Fruit fly (Drosophila melanogaster) whole organism, prepupa: Measurements from ENCODE around the gene CG9813.

ENCODE experiments used
- Blimp-1 ChIP-seq: fragments of 200-800 bp; sonication (Bioruptor generic); optimal IDR thresholded peaks from 3 replicates; lab custom pipeline; 2017; ENCODE audit warnings: missing biosample characterization, missing genetic modification characterization, mild to moderate bottlenecking, moderate library complexity, missing genetic modification reagents
- CG10631 ChIP-seq: fragments of 200-800 bp; sonication (Bioruptor generic); optimal IDR thresholded peaks from 2 replicates; lab custom pipeline; 2016; ENCODE audit warnings: missing biosample characterization, missing genetic modification characterization
- CG10669 ChIP-seq: fragments of 200-800 bp; sonication (Bioruptor generic); optimal IDR thresholded peaks from 3 replicates; lab custom pipeline; 2018; ENCODE audit warnings: missing biosample characterization, mild to moderate bottlenecking, missing genetic modification characterization, moderate library complexity
- CG15336 ChIP-seq: fragments of 200-800 bp; sonication (Bioruptor generic); IDR thresholded peaks from 2 replicates; pipeline ENCODE4 v1.3.6; 2022; ENCODE audit warnings: missing biosample characterization, missing genetic modification characterization
- CG1621 ChIP-seq: fragments of 200-800 bp; sonication (Bioruptor generic); optimal IDR thresholded peaks from 3 replicates; lab custom pipeline; 2018; ENCODE audit warnings: missing biosample characterization, mild to moderate bottlenecking, missing genetic modification characterization
- CG16779 ChIP-seq: fragments of 200-800 bp; sonication (Bioruptor generic); optimal IDR thresholded peaks from 3 replicates; lab custom pipeline; 2017; ENCODE audit warnings: missing biosample characterization, mild to moderate bottlenecking, missing genetic modification characterization
- CG3032 ChIP-seq: fragments of 200-800 bp; optimal IDR thresholded peaks from 2 replicates; lab custom pipeline; 2019; ENCODE audit warnings: missing biosample characterization, mild to moderate bottlenecking, missing genetic modification characterization, moderate library complexity
- CG32006 ChIP-seq: fragments of 200-800 bp; sonication (Bioruptor generic); optimal IDR thresholded peaks from 3 replicates; lab custom pipeline; 2017; ENCODE audit warnings: missing biosample characterization, mild to moderate bottlenecking, missing genetic modification characterization
- CG3919 ChIP-seq: fragments of 200-800 bp; sonication (Bioruptor generic); optimal IDR thresholded peaks from 3 replicates; lab custom pipeline; 2016; ENCODE audit warnings: missing biosample characterization, missing genetic modification characterization
- CG6276 ChIP-seq: fragments of 200-800 bp; sonication (Bioruptor generic); optimal IDR thresholded peaks from 2 replicates; lab custom pipeline; 2017; ENCODE audit warnings: missing biosample characterization, mild to moderate bottlenecking, missing genetic modification characterization
- CG6792 ChIP-seq: fragments of 200-800 bp; sonication (Bioruptor generic); optimal IDR thresholded peaks from 3 replicates; lab custom pipeline; 2016; ENCODE audit warnings: missing biosample characterization, missing genetic modification characterization
- CG6854 ChIP-seq: fragments of 200-800 bp; sonication (Bioruptor generic); optimal IDR thresholded peaks from 2 replicates; lab custom pipeline; 2017; ENCODE audit warnings: missing biosample characterization, mild to moderate bottlenecking, missing genetic modification characterization
- CG7368 ChIP-seq: fragments of 200-800 bp; sonication (Bioruptor generic); optimal IDR thresholded peaks from 3 replicates; lab custom pipeline; 2016; ENCODE audit warnings: missing biosample characterization, missing genetic modification characterization
- CG8319 ChIP-seq: fragments of 200-800 bp; sonication (Bioruptor generic); optimal IDR thresholded peaks from 3 replicates; lab custom pipeline; 2016; ENCODE audit warnings: missing biosample characterization, missing genetic modification characterization
- Eip75B ChIP-seq: fragments of 200-800 bp; sonication (Bioruptor generic); optimal IDR thresholded peaks from 3 replicates; lab custom pipeline; 2016; ENCODE audit warnings: missing biosample characterization, missing genetic modification characterization
- Hr4 ChIP-seq: fragments of 200-800 bp; sonication (Bioruptor generic); optimal IDR thresholded peaks from 3 replicates; lab custom pipeline; 2016; ENCODE audit warnings: missing biosample characterization, missing genetic modification characterization
- Lpt ChIP-seq: fragments of 200-800 bp; sonication (Bioruptor generic); optimal IDR thresholded peaks from 3 replicates; lab custom pipeline; 2016; ENCODE audit warnings: missing biosample characterization, missing genetic modification characterization
- OdsH ChIP-seq: fragments of 200-800 bp; sonication (Bioruptor generic); optimal IDR thresholded peaks from 3 replicates; lab custom pipeline; 2016; ENCODE audit warnings: missing biosample characterization, missing genetic modification characterization
- Smox ChIP-seq: fragments of 200-800 bp; sonication (Bioruptor generic); optimal IDR thresholded peaks from 3 replicates; lab custom pipeline; 2016; ENCODE audit warnings: missing biosample characterization, missing genetic modification characterization
- Sox102F ChIP-seq: fragments of 200-800 bp; sonication (Bioruptor generic); optimal IDR thresholded peaks from 2 replicates; lab custom pipeline; 2016; ENCODE audit warnings: missing biosample characterization, mild to moderate bottlenecking, missing genetic modification characterization
- Sox14 ChIP-seq: fragments of 200-800 bp; sonication (Bioruptor generic); optimal IDR thresholded peaks from 3 replicates; lab custom pipeline; 2016; ENCODE audit warnings: missing biosample characterization, missing genetic modification characterization
- achi ChIP-seq: fragments of 200-800 bp; sonication (Bioruptor generic); optimal IDR thresholded peaks from 3 replicates; lab custom pipeline; 2016; ENCODE audit warnings: missing biosample characterization, missing genetic modification characterization
- acj6 ChIP-seq: fragments of 200-800 bp; sonication (Bioruptor generic); optimal IDR thresholded peaks from 3 replicates; lab custom pipeline; 2016; ENCODE audit warnings: missing biosample characterization, missing genetic modification characterization
- cyc ChIP-seq: fragments of 200-800 bp; sonication (Bioruptor generic); optimal IDR thresholded peaks from 3 replicates; lab custom pipeline; 2016; ENCODE audit warnings: missing biosample characterization, missing genetic modification characterization
- dac ChIP-seq: fragments of 200-800 bp; sonication (Bioruptor generic); optimal IDR thresholded peaks from 2 replicates; lab custom pipeline; 2017; ENCODE audit warnings: missing biosample characterization, mild to moderate bottlenecking, missing genetic modification characterization
- dsx ChIP-seq: fragments of 200-800 bp; optimal IDR thresholded peaks from 3 replicates; lab custom pipeline; 2019; ENCODE audit warnings: missing biosample characterization, mild to moderate bottlenecking, missing genetic modification characterization, moderate library complexity; ENCODE audit not compliant: poor library complexity, severe bottlenecking
- eg ChIP-seq: fragments of 200-800 bp; sonication (Bioruptor generic); IDR thresholded peaks from 3 replicates; pipeline ENCODE4 v1.3.6; 2022; ENCODE audit warnings: missing biosample characterization, missing genetic modification characterization
- esn ChIP-seq: fragments of 200-800 bp; sonication (Bioruptor generic); optimal IDR thresholded peaks from 2 replicates; lab custom pipeline; 2016; ENCODE audit warnings: missing biosample characterization, mild to moderate bottlenecking, missing genetic modification characterization, moderate library complexity
- fd59A ChIP-seq: fragments of 200-800 bp; sonication (Bioruptor generic); optimal IDR thresholded peaks from 2 replicates; lab custom pipeline; 2017; ENCODE audit warnings: missing biosample characterization, mild to moderate bottlenecking, missing genetic modification characterization, missing genetic modification reagents
- fd85E ChIP-seq: fragments of 200-800 bp; sonication (Bioruptor generic); optimal IDR thresholded peaks from 3 replicates; lab custom pipeline; 2016; ENCODE audit warnings: missing biosample characterization, missing genetic modification characterization
- lz ChIP-seq: fragments of 200-800 bp; sonication (Bioruptor generic); optimal IDR thresholded peaks from 3 replicates; lab custom pipeline; 2016; ENCODE audit warnings: missing biosample characterization, missing genetic modification characterization
- net ChIP-seq: fragments of 200-800 bp; sonication (Bioruptor generic); optimal IDR thresholded peaks from 3 replicates; lab custom pipeline; 2016; ENCODE audit warnings: missing biosample characterization, missing genetic modification characterization
- pdm3 ChIP-seq: fragments of 200-800 bp; sonication (Bioruptor generic); optimal IDR thresholded peaks from 3 replicates; lab custom pipeline; 2016; ENCODE audit warnings: missing biosample characterization, missing genetic modification characterization
- ss ChIP-seq, 2 experiments: fragments of 200-800 bp; sonication (Bioruptor generic); optimal IDR thresholded peaks; 2 replicates in 1 of 2; 3 replicates in 1 of 2; lab custom pipeline; 2017 to 2018; ENCODE audit warnings: mild to moderate bottlenecking in 2 of 2, missing biosample characterization in 2 of 2, missing genetic modification characterization in 2 of 2, moderate library complexity in 1 of 2
- svp ChIP-seq: fragments of 200-800 bp; sonication (Bioruptor generic); peaks from one replicate; lab custom pipeline; 2016; ENCODE audit warnings: missing biosample characterization, missing genetic modification characterization
- topi ChIP-seq: fragments of 200-800 bp; sonication (Bioruptor generic); optimal IDR thresholded peaks from 3 replicates; lab custom pipeline; 2016; ENCODE audit warnings: missing biosample characterization, missing genetic modification characterization

CG9813 gene

DNA sequence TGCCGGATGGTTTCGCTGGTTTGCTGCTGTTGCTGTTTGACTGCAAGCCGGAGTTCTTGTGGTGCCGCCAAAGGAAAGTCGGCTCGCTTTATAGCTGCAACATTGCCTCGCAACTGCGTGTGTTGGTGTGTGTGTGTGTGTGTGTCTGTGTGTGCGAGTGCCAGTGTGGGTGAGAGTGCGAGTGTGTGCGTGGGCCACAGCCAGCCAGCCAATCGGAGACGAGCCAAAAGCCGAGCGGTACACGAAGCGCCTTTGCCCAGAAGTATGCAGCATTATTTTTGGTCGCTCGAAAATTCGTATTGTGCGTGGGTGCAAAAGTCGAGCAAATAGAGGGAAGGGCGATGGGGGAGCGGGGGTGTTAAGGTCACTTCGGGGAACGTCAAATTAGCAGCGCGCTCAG, 15.6 kb upstream of the CG9813 start, which contains the start of gene CCHa2:
Gene CCHa2, minus strand, starts transcription at position 65 of the 400 bp plus-strand sequence.
- TF ChIP-seq Eip75B (GFP tag; lab: Kevin White, UChicago) (no peak), lz (GFP tag; lab: Kevin White, UChicago) (no peak), net (no peak), CG6276 (GFP tag; lab: Kevin White, UChicago) (no peak), acj6 (no peak), pdm3 (GFP tag; lab: Kevin White, UChicago) (no peak)

- TF ChIP-seq CG6276 (GFP tag; lab: Kevin White, UChicago): no peak
- peak; percentile 96 for TF ChIP-seq svp (GFP tag; lab: Kevin White, UChicago)
- TF ChIP-seq Sox102F (GFP tag; lab: Kevin White, UChicago): no peak
Observed at dm6 chr3R:13393009-13393408, 13.4 kb upstream of the CG9813 start.

DNA sequence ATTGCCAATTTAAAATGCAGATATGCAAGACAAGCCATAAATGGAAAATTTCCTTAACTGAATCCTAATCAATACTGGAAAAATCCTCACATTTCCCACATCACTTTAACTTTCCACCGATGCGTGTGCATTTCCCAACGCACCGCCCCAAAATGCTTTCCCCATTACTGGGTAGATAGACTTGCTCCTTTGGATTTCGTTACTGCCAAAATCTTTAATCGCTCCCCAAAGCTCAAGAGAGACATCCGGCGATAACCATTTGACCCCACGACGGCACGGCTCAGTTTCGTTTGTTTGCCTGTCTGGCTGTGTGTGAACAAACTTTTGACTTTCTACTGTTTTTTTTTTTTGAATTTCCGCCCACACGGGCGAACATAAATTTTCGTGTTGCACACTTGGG, 10.9 kb upstream of the CG9813 start:
- no peak for TF ChIP-seq CG1621 (tag; lab: Kevin White, UChicago)
- peak; percentile 96 for TF ChIP-seq svp (GFP tag; lab: Kevin White, UChicago)

dm6 chr3R:13388160-13388870, 8.7 kb upstream of the CG9813 start, which contains the start of gene CG9799:
CG9799 (minus strand) TSS chr3R:13388709.
- TF ChIP-seq esn (GFP tag; lab: Kevin White, UChicago) (peak; percentile 2), CG1621 (tag; lab: Kevin White, UChicago) (peak; percentile 78), CG32006 (GFP tag; lab: Kevin White, UChicago) (no peak)

- TF ChIP-seq CG8319 (no peak), CG10669 (GFP tag; lab: Kevin White, UChicago) (no peak), cyc (GFP tag; lab: Kevin White, UChicago) (no peak)
- TF ChIP-seq, all 60 proteins: peak for 0
Observed at dm6 chr3R:13385105-13385504, 5.5 kb upstream of the CG9813 start.

dm6 chr3R:13382656-13383142, 3.1 kb upstream of the CG9813 start:
- TF ChIP-seq Sox14 (GFP tag; lab: Kevin White, UChicago): peak; percentile 3
- TF ChIP-seq CG1621 (tag; lab: Kevin White, UChicago): peak; percentile 56
- peak; percentile 1 for TF ChIP-seq esn (GFP tag; lab: Kevin White, UChicago)
- no peak for TF ChIP-seq Sox102F (GFP tag; lab: Kevin White, UChicago)
- TF ChIP-seq CG15336 (GFP tag; lab: Robert Waterston, UW): peak; percentile 63; the same call in 1 of the 2 replicates

DNA sequence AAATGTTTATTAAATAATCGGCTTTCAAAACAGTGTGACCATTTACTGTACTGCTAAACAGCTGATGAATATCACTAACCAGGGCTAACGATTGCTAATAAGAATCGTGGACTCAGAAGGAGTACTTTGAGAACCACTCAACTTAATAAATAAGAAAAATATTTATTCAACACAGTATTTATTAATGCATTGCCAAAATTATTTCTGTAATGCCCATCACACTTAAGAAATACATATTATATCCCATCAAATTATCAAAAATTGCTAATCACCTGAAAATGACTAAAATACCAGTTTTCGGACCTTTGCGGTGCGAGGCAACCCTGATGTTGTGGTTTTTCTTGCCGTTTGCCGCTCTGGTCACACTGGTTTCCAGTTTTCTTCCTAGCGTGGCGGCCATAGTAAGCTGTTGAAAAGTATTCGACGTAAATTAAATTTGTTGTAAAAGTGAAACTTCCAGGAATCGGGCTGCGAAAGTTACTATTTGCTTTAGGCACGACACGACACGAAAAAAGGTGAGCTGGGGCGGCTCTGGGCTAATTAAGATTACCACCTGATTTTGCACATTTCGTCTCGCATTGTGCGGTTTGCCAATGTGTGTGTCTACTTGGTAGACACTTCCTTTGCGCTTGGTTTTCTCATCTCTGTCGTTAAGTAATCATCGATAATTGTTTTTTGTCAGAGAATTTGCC, 2.3 kb upstream of the CG9813 start, which contains the start of the genes mRpS21 and Droj2:
Gene mRpS21, minus strand, starts transcription at position 66 of the 692 bp plus-strand sequence.
Gene Droj2, plus strand, starts transcription at position 363 of the 692 bp plus-strand sequence.
- TF ChIP-seq topi (GFP tag; lab: Kevin White, UChicago): peak; percentile 3
- TF ChIP-seq Blimp-1 (GFP tag; lab: Kevin White, UChicago): no peak
- peak; percentile 14 to 55 for TF ChIP-seq ss (GFP tag; optimal IDR thresholded peaks at IDR 0.05; lab: Kevin White, UChicago)
- TF ChIP-seq esn (GFP tag; lab: Kevin White, UChicago): peak; percentile 32
- TF ChIP-seq CG7368 (GFP tag; lab: Kevin White, UChicago): no peak
- TF ChIP-seq CG6792 (GFP tag; lab: Kevin White, UChicago): no peak
- no peak for TF ChIP-seq CG1621 (tag; lab: Kevin White, UChicago)
- TF ChIP-seq CG3032 (tag; lab: Kevin White, UChicago): peak; percentile 54
- TF ChIP-seq CG15336 (GFP tag; lab: Robert Waterston, UW): no peak
- peak; percentile 57 for TF ChIP-seq Smox
- TF ChIP-seq Lpt (GFP tag; lab: Kevin White, UChicago): no peak
- TF ChIP-seq CG16779: no peak
- no peak for TF ChIP-seq CG10631 (GFP tag; lab: Kevin White, UChicago)
- TF ChIP-seq dsx (GFP tag; lab: Kevin White, UChicago): no peak
- peak; percentile 35 for TF ChIP-seq OdsH
- no peak for TF ChIP-seq fd85E (GFP tag; lab: Kevin White, UChicago)
- no peak for TF ChIP-seq fd59A
- TF ChIP-seq dac (GFP tag; lab: Kevin White, UChicago): no peak
- no peak for TF ChIP-seq achi (GFP tag; lab: Kevin White, UChicago)
- peak; percentile 48; the same call in 2 of the 3 replicates for TF ChIP-seq eg
- TF ChIP-seq CG3919 (GFP tag; lab: Kevin White, UChicago): no peak
- TF ChIP-seq CG6854: peak; percentile 19
- TF ChIP-seq Hr4 (GFP tag; lab: Kevin White, UChicago): peak; percentile 60
